Fruit fly (Drosophila melanogaster): Measurements from ENCODE around the gene ND-B14.5B.

The ND-B14.5B gene

DNA sequence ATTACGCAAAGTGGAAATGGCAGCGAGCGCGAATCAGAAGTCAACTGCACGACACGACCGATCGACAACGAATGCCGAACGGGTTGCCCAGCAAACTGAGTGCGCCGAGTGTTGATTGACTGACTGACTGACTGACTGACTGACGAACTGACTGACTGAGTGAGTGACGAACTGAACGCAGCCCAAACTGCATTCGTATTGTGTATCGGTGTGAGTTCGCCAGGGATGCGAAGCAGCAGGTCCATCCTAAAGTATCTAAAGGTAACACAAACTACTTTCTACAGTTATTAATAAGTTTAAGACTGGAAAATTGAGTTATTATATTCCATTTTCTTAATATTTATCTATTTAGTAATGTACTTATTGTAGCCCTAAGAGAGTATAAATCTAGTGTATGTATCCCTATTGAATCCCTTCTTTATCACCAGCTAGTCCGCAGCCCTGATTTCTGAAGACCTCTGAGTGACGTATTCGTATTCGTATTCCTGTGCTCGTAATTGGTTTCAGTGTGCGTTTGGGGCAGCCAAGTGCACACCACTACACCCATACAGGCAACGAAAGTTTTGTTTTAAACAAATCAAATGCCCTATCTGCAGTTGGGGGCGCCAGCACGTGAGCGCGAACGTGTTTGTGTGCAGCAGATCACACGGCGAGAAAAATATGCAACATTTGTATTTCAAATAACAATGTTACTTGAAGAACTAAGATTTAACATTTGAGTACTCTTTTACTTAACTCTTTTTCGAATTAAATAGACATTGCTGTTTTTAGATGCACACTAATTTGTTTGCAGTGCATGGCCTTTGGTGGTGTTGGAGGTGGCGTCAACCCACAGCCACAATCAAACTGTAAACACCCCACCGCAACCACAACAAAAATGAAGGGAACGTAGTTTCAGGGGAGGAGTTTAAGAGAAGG lies 7.3 kb upstream of the ND-B14.5B start (continued):
- TF ChIP-seq CG5180 (GFP tag; optimal IDR thresholded peaks at IDR 0.05) = peak; percentile 91
- peak; percentile 96 for TF ChIP-seq CG12769 (tag; optimal IDR thresholded peaks at IDR 0.05)
- TF ChIP-seq CG18476 (GFP tag; optimal IDR thresholded peaks at IDR 0.05) = peak; percentile 90
- TF ChIP-seq CG34422 (GFP tag; IDR thresholded peaks at IDR 0.05) = peak; percentile 95
- peak; percentile 90 for TF ChIP-seq CG14050 (GFP tag; IDR thresholded peaks at IDR 0.05)
- TF ChIP-seq da (GFP tag; optimal IDR thresholded peaks at IDR 0.05) = peak; percentile 88
- no peak for TF ChIP-seq yki (optimal IDR thresholded peaks at IDR 0.05)
- peak; percentile 95 for TF ChIP-seq Side (GFP tag; optimal IDR thresholded peaks at IDR 0.05)
- TF ChIP-seq kni (GFP tag; optimal IDR thresholded peaks at IDR 0.05) = peak; percentile 93
- TF ChIP-seq Optix (GFP tag; IDR thresholded peaks at IDR 0.05) = peak; percentile 92
- TF ChIP-seq Elba2 (GFP tag; optimal IDR thresholded peaks at IDR 0.05) = no peak
- peak; percentile 97 for TF ChIP-seq pnt (GFP tag; optimal IDR thresholded peaks at IDR 0.05)
- TF ChIP-seq CG18599 (GFP tag; optimal IDR thresholded peaks at IDR 0.05) = peak; percentile 92
- peak; percentile 94 for TF ChIP-seq Mrtf (GFP tag; IDR thresholded peaks at IDR 0.05)
- TF ChIP-seq stc (GFP tag; IDR thresholded peaks at IDR 0.05) = peak; percentile 93
- TF ChIP-seq Usf (GFP tag; optimal IDR thresholded peaks at IDR 0.05) = peak; percentile 66
- TF ChIP-seq vnd (GFP tag; IDR thresholded peaks at IDR 0.05; ENCODE audit: partially characterized antibody) = no peak
- TF ChIP-seq ac (GFP tag; optimal IDR thresholded peaks at IDR 0.05) = peak; percentile 39
- TF ChIP-seq dimm (GFP tag; IDR thresholded peaks at IDR 0.05) = peak; percentile 69
- TF ChIP-seq CG11085 (GFP tag; IDR thresholded peaks at IDR 0.05) = peak; percentile 61
- TF ChIP-seq al (GFP tag; IDR thresholded peaks at IDR 0.05) = peak; percentile 44; the same call in 1 of the 2 replicates
- no peak for TF ChIP-seq Dll (GFP tag; IDR thresholded peaks at IDR 0.05; ENCODE audit: partially characterized antibody)
- TF ChIP-seq tx (GFP tag; optimal IDR thresholded peaks at IDR 0.05) = peak; percentile 95
- peak; percentile 93 for TF ChIP-seq CG9727 (GFP tag; optimal IDR thresholded peaks at IDR 0.05)
- peak; percentile 77 for TF ChIP-seq Ravus (GFP tag; IDR thresholded peaks at IDR 0.05)
- TF ChIP-seq H2.0 (GFP tag; IDR thresholded peaks at IDR 0.05) = peak; percentile 92
- peak; percentile 85 for TF ChIP-seq Lim3 (GFP tag; IDR thresholded peaks at IDR 0.05)
- peak; percentile 73 for TF ChIP-seq CG2120 (GFP tag; optimal IDR thresholded peaks at IDR 0.05)
- TF ChIP-seq slbo (GFP tag; IDR thresholded peaks at IDR 0.05) = peak; percentile 87
- TF ChIP-seq dmrt99B (tag; optimal IDR thresholded peaks at IDR 0.05) = peak; percentile 96
- peak; percentile 95 for TF ChIP-seq dysf (GFP tag; IDR thresholded peaks at IDR 0.05)
- TF ChIP-seq unc-4 (GFP tag; IDR thresholded peaks at IDR 0.05; ENCODE audit: partially characterized antibody) = no peak
- TF ChIP-seq NC2α (GFP tag; optimal IDR thresholded peaks at IDR 0.05) = peak; percentile 92
- peak; percentile 74 for TF ChIP-seq Jarid2 (GFP tag; optimal IDR thresholded peaks at IDR 0.05)
- peak; percentile 94 for TF ChIP-seq maf-S (GFP tag; optimal IDR thresholded peaks at IDR 0.05)
- TF ChIP-seq CG31365 (tag; optimal IDR thresholded peaks at IDR 0.05) = peak; percentile 77
- TF ChIP-seq CG4617 (GFP tag; optimal IDR thresholded peaks at IDR 0.05; ENCODE audit: borderline replicate concordance) = peak; percentile 85
- TF ChIP-seq zfh2 (GFP tag; optimal IDR thresholded peaks at IDR 0.05) = peak; percentile 37
- peak; percentile 64; the same call in 1 of the 2 replicates for TF ChIP-seq wdn (GFP tag; IDR thresholded peaks at IDR 0.05)
- TF ChIP-seq croc (GFP tag; conservative IDR thresholded peaks at IDR 0.05) = peak; percentile 95
- peak; percentile 82 for TF ChIP-seq CG11723 (GFP tag; optimal IDR thresholded peaks at IDR 0.05)
- TF ChIP-seq Sox100B (GFP tag; optimal IDR thresholded peaks at IDR 0.05) = peak; percentile 91
- peak; percentile 67 for TF ChIP-seq Nf-YC (tag; optimal IDR thresholded peaks at IDR 0.05)
- no peak for TF ChIP-seq CG16813 (GFP tag; IDR thresholded peaks at IDR 0.05; ENCODE audit: partially characterized antibody)
- no peak for TF ChIP-seq prd (optimal IDR thresholded peaks at IDR 0.05)
- TF ChIP-seq prd (GFP tag; IDR thresholded peaks at IDR 0.05) = peak; percentile 95
- TF ChIP-seq zen (tag; optimal IDR thresholded peaks at IDR 0.05) = peak; percentile 86
- peak; percentile 96 for TF ChIP-seq Antp (GFP tag; optimal IDR thresholded peaks at IDR 0.05)
- peak; percentile 76 for TF ChIP-seq Myb (GFP tag; optimal IDR thresholded peaks at IDR 0.05)

Data from whole organism, embryonic.